Worm (Caenorhabditis elegans) whole organism, young adult: Measurements from ENCODE around the gene imp-2.

Source experiments
- F33H1.4 ChIP-seq: fragments of 200-800 bp; sonication (Bioruptor generic); IDR thresholded peaks from 2 replicates; pipeline ENCODE4 v1.3.6; 2022; ENCODE audit warnings: missing genetic modification reagents, missing genetic modification characterization, missing compliant biosample characterization
- F49E8.2 ChIP-seq: sonication (generic microtip); optimal IDR thresholded peaks from 3 replicates; lab custom pipeline; 2017; ENCODE audit warnings: missing genetic modification characterization, mild to moderate bottlenecking, missing compliant biosample characterization, antibody characterized with exemption, moderate library complexity; ENCODE audit not compliant: insufficient read depth
- fkh-3 ChIP-seq: sonication (generic microtip); optimal IDR thresholded peaks from 2 replicates; lab custom pipeline; 2016; ENCODE audit warnings: mild to moderate bottlenecking, missing genetic modification characterization, missing compliant biosample characterization
- hlh-26 ChIP-seq: fragments of 200-800 bp; sonication (Bioruptor generic); conservative IDR thresholded peaks from 2 replicates; pipeline ENCODE4 v1.3.6; 2022; ENCODE audit warnings: missing genetic modification reagents, missing genetic modification characterization, missing compliant biosample characterization
- lir-1 ChIP-seq: fragments of 200-800 bp; sonication (Bioruptor generic); conservative IDR thresholded peaks from 2 replicates; pipeline ENCODE4 v1.3.6; 2022; ENCODE audit warnings: missing genetic modification reagents, missing genetic modification characterization, missing compliant biosample characterization
- nhr-90 ChIP-seq: sonication (generic microtip); optimal IDR thresholded peaks from 2 replicates; lab custom pipeline; 2016; ENCODE audit warnings: missing genotype, mild to moderate bottlenecking, missing genetic modification characterization, missing compliant biosample characterization
- snpc-4 ChIP-seq, 5 experiments: fragments of 150-350 bp in 1 of 5; sonication (generic microtip) in 4 of 5; optimal IDR thresholded peaks; 2 replicates each; lab custom pipeline; 2014 to 2018; ENCODE audit warnings: missing genetic modification characterization in 5 of 5, missing biosample characterization in 3 of 5, antibody characterized with exemption in 2 of 5, mild to moderate bottlenecking in 2 of 5, missing compliant biosample characterization in 2 of 5, missing genotype in 2 of 5, moderate library complexity in 2 of 5, missing genetic modification reagents in 1 of 5
- unc-130 ChIP-seq: sonication (generic microtip); optimal IDR thresholded peaks from 2 replicates; lab custom pipeline; 2016; ENCODE audit warnings: missing genetic modification reagents, missing genetic modification characterization, missing compliant biosample characterization
- ztf-3 ChIP-seq: fragments of 200-800 bp; sonication (Bioruptor generic); optimal IDR thresholded peaks from 2 replicates; lab custom pipeline; 2018; ENCODE audit warnings: mild to moderate bottlenecking, missing genetic modification characterization, missing compliant biosample characterization

DNA sequence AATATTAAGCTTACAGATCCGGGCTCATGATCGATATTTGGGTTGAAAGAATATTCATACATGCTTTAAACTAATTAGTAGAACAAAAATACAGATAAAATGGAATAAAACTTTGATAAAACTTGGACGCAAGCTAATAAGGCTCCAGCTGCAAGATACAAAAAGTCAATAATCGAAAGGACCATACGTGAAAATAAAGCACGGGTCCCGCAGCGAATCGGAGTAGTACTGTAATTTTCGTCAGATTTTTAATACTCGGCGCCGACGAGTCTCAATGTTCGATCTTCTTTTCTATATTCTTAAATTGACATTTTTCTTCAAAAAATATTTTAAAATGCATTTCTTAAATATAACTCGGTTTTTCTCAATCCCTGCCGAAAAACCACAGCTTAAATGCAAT, 6.0 kb upstream of the imp-2 start, which contains the start of gene spo-11:
- no peak for TF ChIP-seq unc-130
- TF ChIP-seq nhr-90 (tag; lab: Kevin White, UChicago) = no peak
- TF ChIP-seq ztf-3 = no peak
- no peak for TF ChIP-seq fkh-3 (tag; lab: Kevin White, UChicago)
- TF ChIP-seq snpc-4 (GFP tag; optimal IDR thresholded peaks at IDR 0.05; lab: Kevin White, UChicago) = no peak
- TF ChIP-seq snpc-4 (tag; optimal IDR thresholded peaks at IDR 0.05; lab: Kevin White, UChicago) = no peak
- TF ChIP-seq lir-1 (GFP tag; lab: Robert Waterston, UW) = no peak
- TF ChIP-seq F33H1.4 (GFP tag; lab: Robert Waterston, UW) = peak; percentile 92
- no peak for TF ChIP-seq hlh-26 (GFP tag; lab: Robert Waterston, UW)
- no peak for TF ChIP-seq F49E8.2
